Worm (Caenorhabditis elegans) whole organism, young adult: Measurements from ENCODE around the gene mdf-2.
A peak's percentile ranks its signal among the peaks of the same experiment; 100 is the strongest.

Experiments used
- C06A6.2 ChIP-seq: fragments of 200-800 bp; sonication (Bioruptor generic); conservative IDR thresholded peaks from 2 replicates; pipeline ENCODE4 v1.3.6; 2022; ENCODE audit warnings: missing genetic modification characterization, missing compliant biosample characterization
- F49E8.2 ChIP-seq: sonication (generic microtip); optimal IDR thresholded peaks from 3 replicates; lab custom pipeline; 2017; ENCODE audit warnings: missing genetic modification characterization, mild to moderate bottlenecking, missing compliant biosample characterization, antibody characterized with exemption, moderate library complexity; ENCODE audit not compliant: insufficient read depth
- K11D2.4 ChIP-seq: fragments of 200-800 bp; sonication (Bioruptor generic); IDR thresholded peaks from 2 replicates; pipeline ENCODE4 v1.3.6; 2022; ENCODE audit warnings: missing genetic modification reagents, missing genetic modification characterization, missing compliant biosample characterization
- T26A5.8 ChIP-seq: sonication (generic microtip); optimal IDR thresholded peaks from 2 replicates; lab custom pipeline; 2016; ENCODE audit warnings: missing genetic modification characterization, missing compliant biosample characterization
- Y56A3A.18 ChIP-seq: fragments of 200-800 bp; sonication (Bioruptor generic); IDR thresholded peaks from 2 replicates; pipeline ENCODE4 v1.3.6; 2022; ENCODE audit warnings: missing genetic modification reagents, missing genetic modification characterization, missing compliant biosample characterization
- Y67H2A.10 ChIP-seq: fragments of 200-800 bp; sonication (Bioruptor generic); conservative IDR thresholded peaks from 2 replicates; pipeline ENCODE4 v1.3.6; 2022; ENCODE audit warnings: missing genetic modification reagents, missing genetic modification characterization, missing compliant biosample characterization
- ZK185.1 ChIP-seq: sonication (generic microtip); optimal IDR thresholded peaks from 2 replicates; lab custom pipeline; 2016; ENCODE audit warnings: mild to moderate bottlenecking, missing genetic modification characterization, missing compliant biosample characterization; ENCODE audit not compliant: poor library complexity, severe bottlenecking
- akir-1 ChIP-seq: fragments of 200-800 bp; sonication (Bioruptor generic); optimal IDR thresholded peaks from 2 replicates; lab custom pipeline; 2018; ENCODE audit warnings: mild to moderate bottlenecking, missing genetic modification characterization, moderate library complexity, missing compliant biosample characterization
- athp-1 ChIP-seq: sonication (generic microtip); optimal IDR thresholded peaks from 2 replicates; lab custom pipeline; 2017; ENCODE audit warnings: mild to moderate bottlenecking, missing genetic modification characterization, missing compliant biosample characterization
- attf-5 ChIP-seq: fragments of 200-800 bp; sonication (Bioruptor generic); optimal IDR thresholded peaks from 2 replicates; lab custom pipeline; 2018; ENCODE audit warnings: mild to moderate bottlenecking, missing genetic modification characterization, missing compliant biosample characterization
- ceh-58 ChIP-seq: fragments of 200-800 bp; sonication (Bioruptor generic); IDR thresholded peaks from 2 replicates; pipeline ENCODE4 v1.3.6; 2022; ENCODE audit warnings: missing genetic modification characterization, missing compliant biosample characterization
- ceh-91 ChIP-seq: fragments of 200-800 bp; sonication (Bioruptor generic); IDR thresholded peaks from 2 replicates; pipeline ENCODE4 v1.3.6; 2022; ENCODE audit warnings: missing genetic modification reagents, missing genetic modification characterization, missing compliant biosample characterization
- chd-7 ChIP-seq: sonication (generic microtip); optimal IDR thresholded peaks from 2 replicates; lab custom pipeline; 2016; ENCODE audit warnings: mild to moderate bottlenecking, missing genetic modification characterization, moderate library complexity, missing compliant biosample characterization
- dox-1 ChIP-seq: fragments of 200-800 bp; sonication (Bioruptor generic); IDR thresholded peaks from 2 replicates; pipeline ENCODE4 v1.3.6; 2022; ENCODE audit warnings: missing genetic modification reagents, missing genetic modification characterization, missing compliant biosample characterization
- dpl-1 ChIP-seq: fragments of 150-350 bp; optimal IDR thresholded peaks from 2 replicates; lab custom pipeline; 2014; ENCODE audit warnings: missing biosample characterization, missing genetic modification reagents, missing genetic modification characterization
- egl-18 ChIP-seq: fragments of 200-800 bp; sonication (Bioruptor generic); IDR thresholded peaks from 2 replicates; pipeline ENCODE4 v1.3.6; 2022; ENCODE audit warnings: missing genetic modification reagents, missing genetic modification characterization, missing compliant biosample characterization
- ets-4 ChIP-seq: fragments of 200-800 bp; sonication (Bioruptor generic); optimal IDR thresholded peaks from 2 replicates; lab custom pipeline; 2018; ENCODE audit warnings: mild to moderate bottlenecking, missing genetic modification characterization, missing compliant biosample characterization
- fkh-3 ChIP-seq: sonication (generic microtip); optimal IDR thresholded peaks from 2 replicates; lab custom pipeline; 2016; ENCODE audit warnings: mild to moderate bottlenecking, missing genetic modification characterization, missing compliant biosample characterization
- gei-17 ChIP-seq: fragments of 200-800 bp; sonication (Bioruptor generic); optimal IDR thresholded peaks from 2 replicates; lab custom pipeline; 2018; ENCODE audit warnings: mild to moderate bottlenecking, missing genetic modification characterization, missing compliant biosample characterization
- him-1 ChIP-seq: sonication (generic microtip); optimal IDR thresholded peaks from 2 replicates; lab custom pipeline; 2016; ENCODE audit warnings: missing genotype, missing genetic modification reagents, missing genetic modification characterization, missing compliant biosample characterization
- hlh-26 ChIP-seq: fragments of 200-800 bp; sonication (Bioruptor generic); conservative IDR thresholded peaks from 2 replicates; pipeline ENCODE4 v1.3.6; 2022; ENCODE audit warnings: missing genetic modification reagents, missing genetic modification characterization, missing compliant biosample characterization
- hmg-20 ChIP-seq: fragments of 200-800 bp; sonication (Bioruptor generic); IDR thresholded peaks from 2 replicates; pipeline ENCODE4 v1.3.6; 2022; ENCODE audit warnings: missing genetic modification reagents, missing genetic modification characterization, missing compliant biosample characterization
- hsf-1 ChIP-seq: fragments of 200-800 bp; sonication (Bioruptor generic); IDR thresholded peaks from 2 replicates; pipeline ENCODE4 v1.3.6; 2022; ENCODE audit warnings: missing genetic modification reagents, missing genetic modification characterization, missing compliant biosample characterization
- lag-1 ChIP-seq: fragments of 200-800 bp; sonication (Bioruptor generic); IDR thresholded peaks from 2 replicates; pipeline ENCODE4 v1.3.6; 2022; ENCODE audit warnings: missing genetic modification reagents, missing genetic modification characterization, missing compliant biosample characterization
- let-607 ChIP-seq, 2 experiments: fragments of 200-800 bp in 1 of 2; sonication (Bioruptor generic) in 1 of 2; sonication (generic microtip) in 1 of 2; optimal IDR thresholded peaks; 2 replicates each; lab custom pipeline; 2016 to 2018; ENCODE audit warnings: mild to moderate bottlenecking in 2 of 2, missing compliant biosample characterization in 2 of 2, missing genetic modification characterization in 2 of 2, moderate library complexity in 2 of 2, missing genotype in 1 of 2
- lin-35 ChIP-seq, 3 experiments: fragments of 150-350 bp in 2 of 3; sonication (generic microtip) in 1 of 3; optimal IDR thresholded peaks; 2 replicates each; lab custom pipeline; 2014 to 2018; ENCODE audit warnings: missing biosample characterization in 3 of 3, missing genetic modification characterization in 3 of 3, missing genetic modification reagents in 3 of 3
- lsl-1 ChIP-seq: fragments of 200-800 bp; sonication (Bioruptor generic); optimal IDR thresholded peaks from 2 replicates; lab custom pipeline; 2018; ENCODE audit warnings: mild to moderate bottlenecking, missing genetic modification characterization, moderate library complexity, missing compliant biosample characterization
- madf-6 ChIP-seq: fragments of 200-800 bp; sonication (Bioruptor generic); IDR thresholded peaks from 2 replicates; pipeline ENCODE4 v1.3.6; 2022; ENCODE audit warnings: missing genetic modification reagents, missing genetic modification characterization, missing compliant biosample characterization
- mes-4 ChIP-seq: sonication (generic microtip); optimal IDR thresholded peaks from 2 replicates; lab custom pipeline; 2016; ENCODE audit warnings: missing genotype, missing genetic modification characterization, missing compliant biosample characterization
- mxl-1 ChIP-seq: sonication (generic microtip); optimal IDR thresholded peaks from 2 replicates; lab custom pipeline; 2016; ENCODE audit warnings: missing genetic modification characterization, missing compliant biosample characterization
- nfya-1 ChIP-seq: sonication (generic microtip); optimal IDR thresholded peaks from 2 replicates; lab custom pipeline; 2017; ENCODE audit warnings: antibody characterized with exemption, missing compliant biosample characterization, missing genetic modification characterization, borderline replicate concordance; ENCODE audit not compliant: insufficient read depth
- nfya-2 ChIP-seq: fragments of 200-800 bp; sonication (Bioruptor generic); IDR thresholded peaks from 2 replicates; pipeline ENCODE4 v1.3.6; 2022; ENCODE audit warnings: missing genetic modification reagents, missing genetic modification characterization, missing compliant biosample characterization
- nhr-179 ChIP-seq: sonication (generic microtip); optimal IDR thresholded peaks from 2 replicates; lab custom pipeline; 2016; ENCODE audit warnings: mild to moderate bottlenecking, missing genetic modification characterization, missing compliant biosample characterization
- nhr-27 ChIP-seq: fragments of 200-800 bp; sonication (Bioruptor generic); optimal IDR thresholded peaks from 2 replicates; lab custom pipeline; 2018; ENCODE audit warnings: mild to moderate bottlenecking, missing genetic modification characterization, moderate library complexity, missing compliant biosample characterization
- nhr-80 ChIP-seq: sonication (generic microtip); optimal IDR thresholded peaks from 2 replicates; lab custom pipeline; 2016; ENCODE audit warnings: missing genetic modification characterization, missing compliant biosample characterization
- pha-4 ChIP-seq: fragments of 150-350 bp; sonication (generic microtip); optimal IDR thresholded peaks from 2 replicates; lab custom pipeline; 2014; ENCODE audit warnings: missing biosample characterization, missing genetic modification reagents, missing genetic modification characterization
- repo-1 ChIP-seq: sonication (generic microtip); optimal IDR thresholded peaks from 2 replicates; lab custom pipeline; 2017; ENCODE audit warnings: mild to moderate bottlenecking, missing genetic modification characterization, missing compliant biosample characterization
- snpc-1.3 ChIP-seq: sonication (generic microtip); optimal IDR thresholded peaks from 2 replicates; lab custom pipeline; 2017; ENCODE audit warnings: missing genetic modification characterization, mild to moderate bottlenecking, missing compliant biosample characterization, antibody characterized with exemption, moderate library complexity, missing genotype, missing genetic modification reagents; ENCODE audit not compliant: insufficient read depth
- snpc-4 ChIP-seq, 5 experiments: fragments of 150-350 bp in 1 of 5; sonication (generic microtip) in 4 of 5; optimal IDR thresholded peaks; 2 replicates each; lab custom pipeline; 2014 to 2018; ENCODE audit warnings: missing genetic modification characterization in 5 of 5, missing biosample characterization in 3 of 5, antibody characterized with exemption in 2 of 5, mild to moderate bottlenecking in 2 of 5, missing compliant biosample characterization in 2 of 5, missing genotype in 2 of 5, moderate library complexity in 2 of 5, missing genetic modification reagents in 1 of 5
- somi-1 ChIP-seq: fragments of 200-800 bp; sonication (Bioruptor generic); optimal IDR thresholded peaks from 2 replicates; lab custom pipeline; 2018; ENCODE audit warnings: mild to moderate bottlenecking, missing genetic modification characterization, missing compliant biosample characterization
- tbp1 ChIP-seq: fragments of 200-800 bp; sonication (Bioruptor generic); optimal IDR thresholded peaks from 2 replicates; lab custom pipeline; 2018; ENCODE audit warnings: mild to moderate bottlenecking, missing genetic modification characterization, missing compliant biosample characterization
- tbx-9 ChIP-seq: sonication (generic microtip); optimal IDR thresholded peaks from 2 replicates; lab custom pipeline; 2016; ENCODE audit warnings: borderline replicate concordance, missing genetic modification characterization, inconsistent platforms, missing compliant biosample characterization
- ztf-18 ChIP-seq: sonication (generic microtip); optimal IDR thresholded peaks from 2 replicates; lab custom pipeline; 2016; ENCODE audit warnings: missing genotype, mild to moderate bottlenecking, missing genetic modification characterization, missing compliant biosample characterization
- ztf-22 ChIP-seq: fragments of 200-800 bp; sonication (Bioruptor generic); optimal IDR thresholded peaks from 2 replicates; lab custom pipeline; 2018; ENCODE audit warnings: mild to moderate bottlenecking, missing genetic modification characterization, moderate library complexity, missing compliant biosample characterization
- ztf-25 ChIP-seq: fragments of 200-800 bp; sonication (Bioruptor generic); IDR thresholded peaks from 2 replicates; pipeline ENCODE4 v1.3.6; 2022; ENCODE audit warnings: missing genetic modification reagents, missing genetic modification characterization, missing compliant biosample characterization
- ztf-26 ChIP-seq: sonication (generic microtip); optimal IDR thresholded peaks from 2 replicates; lab custom pipeline; 2017; ENCODE audit warnings: missing genetic modification characterization, missing compliant biosample characterization
- ztf-6 ChIP-seq: fragments of 200-800 bp; sonication (Bioruptor generic); IDR thresholded peaks from 2 replicates; pipeline ENCODE4 v1.3.6; 2022; ENCODE audit warnings: missing genetic modification reagents, missing genetic modification characterization, missing compliant biosample characterization

The mdf-2 gene

DNA sequence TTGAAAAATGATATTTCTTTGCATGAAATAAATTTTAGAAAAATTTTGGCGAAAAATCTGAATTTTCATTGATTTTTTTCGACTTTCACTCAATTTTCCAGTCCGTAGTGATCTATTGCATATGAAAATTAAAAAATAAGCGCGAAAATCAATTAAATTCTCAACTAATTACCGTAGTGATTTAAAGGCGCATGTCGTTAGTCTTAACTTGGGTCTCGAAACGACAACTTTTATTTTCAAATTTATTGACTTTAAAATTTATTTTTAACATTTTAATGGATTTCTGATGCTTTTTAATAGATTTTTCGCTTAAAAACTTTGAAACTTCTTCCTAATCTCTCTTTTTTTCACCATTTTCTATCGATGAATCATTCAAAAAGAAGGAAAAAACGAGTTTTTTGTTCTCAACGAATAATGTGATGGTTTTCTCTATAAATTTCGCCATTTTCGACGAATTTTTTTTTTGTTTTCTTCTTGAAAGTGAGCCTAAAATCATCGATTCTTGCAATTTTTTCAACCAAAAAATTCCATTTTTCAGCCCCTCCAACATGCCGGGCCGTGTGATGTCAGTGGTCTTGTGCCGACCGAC, 33.3 kb downstream of the mdf-2 start, which contains the start of gene vamp-7 (continued):
- TF ChIP-seq C06A6.2 (GFP tag; lab: Robert Waterston, UW) (no peak), dox-1 (no peak), ceh-58 (GFP tag; lab: Robert Waterston, UW) (no peak), lsl-1 (GFP tag; lab: Kevin White, UChicago) (peak; percentile 89), tbp1 (GFP tag; lab: Kevin White, UChicago) (peak; percentile 19), mxl-1 (no peak), nhr-179 (no peak), nhr-27 (tag; lab: Kevin White, UChicago) (no peak), ets-4 (GFP tag; lab: Kevin White, UChicago) (no peak), tbx-9 (tag; lab: Kevin White, UChicago) (no peak), ztf-18 (tag; lab: Kevin White, UChicago) (no peak), egl-18 (GFP tag; lab: Robert Waterston, UW) (no peak), dpl-1 (peak; percentile 55), ztf-25 (GFP tag; lab: Robert Waterston, UW) (0 out of 2 replicates have a peak, but pooled peaks have one; percentile 29), hmg-20 (GFP tag; lab: Robert Waterston, UW) (no peak), T26A5.8 (tag; lab: Kevin White, UChicago) (no peak), nfya-2 (no peak), madf-6 (GFP tag; lab: Robert Waterston, UW) (peak; percentile 94), snpc-4 (GFP tag; optimal IDR thresholded peaks at IDR 0.05; lab: Kevin White, UChicago) (no peak), snpc-4 (tag; optimal IDR thresholded peaks at IDR 0.05; lab: Kevin White, UChicago) (no peak), gei-17 (GFP tag; lab: Kevin White, UChicago) (no peak), him-1 (tag; lab: Kevin White, UChicago) (peak; percentile 1), attf-5 (GFP tag; lab: Kevin White, UChicago) (no peak), repo-1 (tag; lab: Kevin White, UChicago) (peak; percentile 45), let-607 (tag; optimal IDR thresholded peaks at IDR 0.05; lab: Kevin White, UChicago) (no peak), K11D2.4 (GFP tag; lab: Robert Waterston, UW) (no peak), athp-1 (tag; lab: Kevin White, UChicago) (peak; percentile 49), Y56A3A.18 (GFP tag; lab: Robert Waterston, UW) (no peak), ztf-6 (GFP tag; lab: Robert Waterston, UW) (no peak), pha-4 (no peak), fkh-3 (no peak), F49E8.2 (tag; lab: Kevin White, UChicago) (peak; percentile 55), lag-1 (no peak), akir-1 (GFP tag; lab: Kevin White, UChicago) (no peak), ZK185.1 (no peak), nfya-1 (tag; lab: Kevin White, UChicago) (no peak), hlh-26 (GFP tag; lab: Robert Waterston, UW) (no peak), hsf-1 (GFP tag; lab: Robert Waterston, UW) (peak; percentile 65), Y67H2A.10 (GFP tag; lab: Robert Waterston, UW) (no peak), mes-4 (tag; lab: Kevin White, UChicago) (no peak), ztf-26 (tag; lab: Kevin White, UChicago) (no peak), somi-1 (GFP tag; lab: Kevin White, UChicago) (no peak), snpc-1.3 (peak; percentile 51), ztf-22 (GFP tag; lab: Kevin White, UChicago) (no peak), chd-7 (tag; lab: Kevin White, UChicago) (no peak), ceh-91 (GFP tag; lab: Robert Waterston, UW) (peak; percentile 53; the same call in 1 of the 2 replicates), lin-35 (GFP tag; optimal IDR thresholded peaks at IDR 0.05; lab: Kevin White, UChicago) (no peak), nhr-80 (tag; lab: Kevin White, UChicago) (no peak)
